Comparison of ENCODE assay signal across 6 fruit fly cellular contexts in the genomic region with DNA sequence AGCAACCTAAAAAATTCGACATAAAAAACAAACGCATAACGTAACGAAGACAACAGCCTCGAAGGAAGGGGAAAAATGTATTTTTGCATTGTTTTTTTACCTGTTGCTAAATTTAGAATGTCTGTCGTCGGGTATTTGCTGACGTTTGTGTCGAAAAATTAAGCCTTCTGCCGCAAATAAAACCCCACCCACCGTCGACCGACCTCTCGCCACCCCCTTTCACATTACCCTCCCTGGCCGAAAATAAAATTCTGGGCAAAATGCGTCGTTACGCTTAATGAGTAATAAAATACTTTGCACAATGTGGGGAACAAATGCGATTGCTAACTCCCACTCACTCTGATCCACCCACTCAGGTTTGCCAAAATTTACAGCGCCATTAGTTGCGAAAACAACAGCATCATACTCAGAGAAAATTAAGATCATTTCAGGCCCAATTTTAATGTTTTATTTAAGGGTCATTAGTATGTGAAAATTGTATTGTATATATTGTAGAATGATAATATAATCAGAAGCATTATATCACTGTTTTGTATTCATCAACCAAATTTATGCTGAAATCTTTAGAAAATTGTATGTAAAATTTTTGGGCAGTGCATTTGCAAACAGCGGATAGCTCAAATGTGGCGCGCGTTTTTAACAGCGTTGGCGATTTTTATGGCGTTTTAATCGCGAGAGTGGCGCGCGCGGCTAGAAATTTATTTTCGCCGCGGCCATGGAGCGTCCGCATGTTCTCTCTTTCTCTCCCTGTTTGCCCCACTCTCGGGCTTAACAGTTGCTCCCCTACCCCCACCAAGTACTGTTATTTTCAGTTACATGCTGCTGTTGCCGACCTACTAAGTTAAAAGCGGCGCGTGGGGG.
TF ChIP-seq lines count a peak whose summit lies in the region.

No protein-coding gene starts in this region.

- TF ChIP-seq CTCF in whole organism, embryonic (GFP tag; optimal IDR thresholded peaks at IDR 0.05; lab: Kevin White, UChicago): no peak

TF ChIP-seq in whole organism, 6 proteins besides CTCF, POLR2A, EP300 and RAD21:
- TF ChIP-seq EcR (GFP tag; optimal IDR thresholded peaks at IDR 0.05; lab: Kevin White, UChicago) (no peak), Dll (optimal IDR thresholded peaks at IDR 0.05; lab: Kevin White, UChicago) (peak; percentile 43)

TF ChIP-seq in whole organism, adult, 20 proteins besides CTCF, POLR2A, EP300 and RAD21:
- no peak for TF ChIP-seq Mnt (GFP tag; optimal IDR thresholded peaks at IDR 0.05; lab: Kevin White, UChicago)
- TF ChIP-seq CG14711 (tag; optimal IDR thresholded peaks at IDR 0.05; lab: Kevin White, UChicago): peak; percentile 32
- TF ChIP-seq pad (GFP tag; optimal IDR thresholded peaks at IDR 0.05; lab: Kevin White, UChicago): peak; percentile 74
- peak; percentile 8 for TF ChIP-seq Hr96 (GFP tag; optimal IDR thresholded peaks at IDR 0.05; lab: Kevin White, UChicago)
- TF ChIP-seq CG5204 (GFP tag; optimal IDR thresholded peaks at IDR 0.05; lab: Kevin White, UChicago): peak; percentile 40
- TF ChIP-seq Clk (GFP tag; optimal IDR thresholded peaks at IDR 0.05; lab: Kevin White, UChicago): no peak
- peak; percentile 51 for TF ChIP-seq CG11617 (GFP tag; optimal IDR thresholded peaks at IDR 0.05; lab: Kevin White, UChicago)
- peak; percentile 69 for TF ChIP-seq ovo (GFP tag; optimal IDR thresholded peaks at IDR 0.05; lab: Kevin White, UChicago)
- TF ChIP-seq CG7101 (tag; optimal IDR thresholded peaks at IDR 0.05; lab: Kevin White, UChicago): peak; percentile 50
- TF ChIP-seq tj (GFP tag; optimal IDR thresholded peaks at IDR 0.05; lab: Kevin White, UChicago): peak; percentile 43

TF ChIP-seq in whole organism, embryonic, 481 proteins besides CTCF, POLR2A, EP300 and RAD21 (continues in another document):
- TF ChIP-seq Max (GFP tag; optimal IDR thresholded peaks at IDR 0.05; lab: Kevin White, UChicago) (no peak), al (GFP tag; IDR thresholded peaks at IDR 0.05; lab: Robert Waterston, UW) (peak; percentile 45; the same call in 1 of the 2 replicates), hb (GFP tag; IDR thresholded peaks at IDR 0.05; lab: Robert Waterston, UW; ENCODE audit: partially characterized antibody) (0 out of 3 replicates have a peak, but pooled peaks have one; percentile 29), CG12744 (GFP tag; optimal IDR thresholded peaks at IDR 0.05; lab: Kevin White, UChicago) (no peak), CG11093 (GFP tag; IDR thresholded peaks at IDR 0.05; lab: Robert Waterston, UW) (0 out of 3 replicates have a peak, but pooled peaks have one; percentile 32), CG11456 (GFP tag; IDR thresholded peaks at IDR 0.05; lab: Robert Waterston, UW) (peak; percentile 14; the same call in 1 of the 3 replicates), Pdp1 (GFP tag; optimal IDR thresholded peaks at IDR 0.05; lab: Kevin White, UChicago) (peak; percentile 20 to 24), Neu2 (GFP tag; optimal IDR thresholded peaks at IDR 0.05; lab: Kevin White, UChicago; ENCODE audit: borderline replicate concordance) (no peak), ab (GFP tag; optimal IDR thresholded peaks at IDR 0.05; lab: Kevin White, UChicago) (no peak), nau (GFP tag; optimal IDR thresholded peaks at IDR 0.05; lab: Kevin White, UChicago) (no peak), CG18599 (GFP tag; optimal IDR thresholded peaks at IDR 0.05; lab: Kevin White, UChicago) (peak; percentile 59), Oli (tag; optimal IDR thresholded peaks at IDR 0.05; lab: Kevin White, UChicago) (peak; percentile 54), CG15479 (GFP tag; optimal IDR thresholded peaks at IDR 0.05; lab: Kevin White, UChicago) (no peak), CG30403 (GFP tag; optimal IDR thresholded peaks at IDR 0.05; lab: Kevin White, UChicago) (peak; percentile 40), ind (GFP tag; optimal IDR thresholded peaks at IDR 0.05; lab: Kevin White, UChicago) (peak; percentile 28)

TF ChIP-seq in whole organism, prepupa, 60 proteins besides CTCF, POLR2A, EP300 and RAD21 (continues in another document):
- TF ChIP-seq CG31627 (GFP tag; optimal IDR thresholded peaks at IDR 0.05; lab: Kevin White, UChicago): peak; percentile 55
- TF ChIP-seq net (GFP tag; optimal IDR thresholded peaks at IDR 0.05; lab: Kevin White, UChicago): peak; percentile 59
- TF ChIP-seq Hr39 (GFP tag; optimal IDR thresholded peaks at IDR 0.05; lab: Kevin White, UChicago): peak; percentile 54
- TF ChIP-seq CG6808 (GFP tag; optimal IDR thresholded peaks at IDR 0.05; lab: Kevin White, UChicago): no peak
- TF ChIP-seq CG16779 (tag; optimal IDR thresholded peaks at IDR 0.05; lab: Kevin White, UChicago): no peak
- TF ChIP-seq CG6792 (GFP tag; optimal IDR thresholded peaks at IDR 0.05; lab: Kevin White, UChicago): peak; percentile 56
- TF ChIP-seq Eip78C (GFP tag; lab: Kevin White, UChicago): peak; percentile 92
- TF ChIP-seq topi (GFP tag; optimal IDR thresholded peaks at IDR 0.05; lab: Kevin White, UChicago): peak; percentile 80
- peak; percentile 82 for TF ChIP-seq CG15336 (GFP tag; IDR thresholded peaks at IDR 0.05; lab: Robert Waterston, UW)
- peak; percentile 5 for TF ChIP-seq Sox15 (GFP tag; optimal IDR thresholded peaks at IDR 0.05; lab: Kevin White, UChicago)
- peak; percentile 46 for TF ChIP-seq CG11762 (GFP tag; optimal IDR thresholded peaks at IDR 0.05; lab: Kevin White, UChicago; ENCODE audit: insufficient read depth)
- peak; percentile 67 for TF ChIP-seq pdm3 (GFP tag; optimal IDR thresholded peaks at IDR 0.05; lab: Kevin White, UChicago)
- TF ChIP-seq achi (GFP tag; optimal IDR thresholded peaks at IDR 0.05; lab: Kevin White, UChicago): peak; percentile 41
- TF ChIP-seq Blimp-1 (GFP tag; optimal IDR thresholded peaks at IDR 0.05; lab: Kevin White, UChicago): peak; percentile 35
- no peak for TF ChIP-seq Hr38 (GFP tag; optimal IDR thresholded peaks at IDR 0.05; lab: Kevin White, UChicago)
- peak; percentile 73 for TF ChIP-seq Met (GFP tag; optimal IDR thresholded peaks at IDR 0.05; lab: Kevin White, UChicago)
- TF ChIP-seq CG8319 (GFP tag; optimal IDR thresholded peaks at IDR 0.05; lab: Kevin White, UChicago): no peak
- TF ChIP-seq CG4318 (GFP tag; optimal IDR thresholded peaks at IDR 0.05; lab: Kevin White, UChicago): peak; percentile 4

TF ChIP-seq in whole organism, pupa, 21 proteins besides CTCF, POLR2A, EP300 and RAD21 (continues in another document):
- TF ChIP-seq Pif1A (GFP tag; optimal IDR thresholded peaks at IDR 0.05; lab: Kevin White, UChicago) (peak; percentile 49), CG13204 (GFP tag; optimal IDR thresholded peaks at IDR 0.05; lab: Kevin White, UChicago) (peak; percentile 65), EcR (GFP tag; optimal IDR thresholded peaks at IDR 0.05; lab: Kevin White, UChicago) (peak; percentile 8), fd96Ca (GFP tag; IDR thresholded peaks at IDR 0.05; lab: Robert Waterston, UW) (0 out of 3 replicates have a peak, but pooled peaks have one; percentile 24), CG8301 (tag; optimal IDR thresholded peaks at IDR 0.05; lab: Kevin White, UChicago) (peak; percentile 53), Ets98B (GFP tag; IDR thresholded peaks at IDR 0.05; lab: Robert Waterston, UW) (peak; percentile 49), Snoo (tag; optimal IDR thresholded peaks at IDR 0.05; lab: Kevin White, UChicago) (peak; percentile 54), CG8159 (tag; optimal IDR thresholded peaks at IDR 0.05; lab: Kevin White, UChicago) (peak; percentile 43), CG4496 (GFP tag; IDR thresholded peaks at IDR 0.05; lab: Robert Waterston, UW) (peak; percentile 76), D1 (tag; optimal IDR thresholded peaks at IDR 0.05; lab: Kevin White, UChicago) (peak; percentile 23), Pif1B (GFP tag; optimal IDR thresholded peaks at IDR 0.05; lab: Kevin White, UChicago) (no peak), CG17806 (tag; optimal IDR thresholded peaks at IDR 0.05; lab: Kevin White, UChicago) (peak; percentile 44), CG14655 (GFP tag; optimal IDR thresholded peaks at IDR 0.05; lab: Kevin White, UChicago) (peak; percentile 36), rn (GFP tag; IDR thresholded peaks at IDR 0.05; lab: Robert Waterston, UW) (no peak), CG9948 (tag; optimal IDR thresholded peaks at IDR 0.05; lab: Kevin White, UChicago) (peak; percentile 27), CG32121 (GFP tag; IDR thresholded peaks at IDR 0.05; lab: Robert Waterston, UW) (peak; percentile 69; the same call in 1 of the 2 replicates), gl (tag; optimal IDR thresholded peaks at IDR 0.05; lab: Kevin White, UChicago) (no peak), CG34367 (tag; optimal IDR thresholded peaks at IDR 0.05; lab: Kevin White, UChicago) (no peak)

TF ChIP-seq in whole organism, wandering third instar larva, 38 proteins besides CTCF, POLR2A, EP300 and RAD21 (continues in another document):
- peak; percentile 21 to 81 for TF ChIP-seq foxo (GFP tag; optimal IDR thresholded peaks at IDR 0.05; lab: Kevin White, UChicago)
- TF ChIP-seq Vsx2 (GFP tag; optimal IDR thresholded peaks at IDR 0.05; lab: Kevin White, UChicago; ENCODE audit: partially characterized antibody): no peak
- TF ChIP-seq Sp1 (GFP tag; optimal IDR thresholded peaks at IDR 0.05; lab: Kevin White, UChicago): peak; percentile 74
- no peak for TF ChIP-seq sv (GFP tag; optimal IDR thresholded peaks at IDR 0.05; lab: Kevin White, UChicago)
- TF ChIP-seq Hnf4 (GFP tag; optimal IDR thresholded peaks at IDR 0.05; lab: Kevin White, UChicago): peak; percentile 63
- TF ChIP-seq HLH106 (tag; optimal IDR thresholded peaks at IDR 0.05; lab: Kevin White, UChicago): peak; percentile 77
- no peak for TF ChIP-seq usp (GFP tag; optimal IDR thresholded peaks at IDR 0.05; lab: Kevin White, UChicago)
- TF ChIP-seq tai (GFP tag; optimal IDR thresholded peaks at IDR 0.05; lab: Kevin White, UChicago): no peak
- peak; percentile 54 for TF ChIP-seq brk (GFP tag; optimal IDR thresholded peaks at IDR 0.05; lab: Kevin White, UChicago)
- TF ChIP-seq CrebA (GFP tag; optimal IDR thresholded peaks at IDR 0.05; lab: Kevin White, UChicago; ENCODE audit: borderline replicate concordance): no peak
- TF ChIP-seq h (GFP tag; optimal IDR thresholded peaks at IDR 0.05; lab: Kevin White, UChicago): peak; percentile 99
- peak in 1 of 2 experiments; percentile 14 for TF ChIP-seq dl (GFP tag; optimal IDR thresholded peaks at IDR 0.05; lab: Kevin White, UChicago; ENCODE audit: insufficient read depth in 1 of 2, partially characterized antibody in 2 of 2)
- TF ChIP-seq Dfd (GFP tag; optimal IDR thresholded peaks at IDR 0.05; lab: Kevin White, UChicago): no peak
- TF ChIP-seq ey (GFP tag; optimal IDR thresholded peaks at IDR 0.05; lab: Kevin White, UChicago): peak; percentile 75
- peak; percentile 53 for TF ChIP-seq Myc (optimal IDR thresholded peaks at IDR 0.05; lab: Kevin White, UChicago)
- no peak for TF ChIP-seq lola (GFP tag; optimal IDR thresholded peaks at IDR 0.05; lab: Kevin White, UChicago)
- peak; percentile 47 for TF ChIP-seq dmrt93B (GFP tag; optimal IDR thresholded peaks at IDR 0.05; lab: Kevin White, UChicago)
- no peak for TF ChIP-seq pan (optimal IDR thresholded peaks at IDR 0.05; lab: Kevin White, UChicago)
- TF ChIP-seq dsf (GFP tag; optimal IDR thresholded peaks at IDR 0.05; lab: Kevin White, UChicago; ENCODE audit: borderline replicate concordance): peak; percentile 13
- no peak for TF ChIP-seq Abd-B (GFP tag; optimal IDR thresholded peaks at IDR 0.05; lab: Kevin White, UChicago)
- peak; percentile 83 for TF ChIP-seq fru (GFP tag; optimal IDR thresholded peaks at IDR 0.05; lab: Kevin White, UChicago)
